Fruit fly (Drosophila melanogaster) whole organism, embryonic: Measurements from ENCODE around the gene Parg.

ENCODE experiments used
- Adf1 ChIP-seq: fragments of 200-800 bp; sonication (Bioruptor generic); IDR thresholded peaks from 2 replicates; pipeline ENCODE4 v1.3.6; 2022; ENCODE audit warnings: missing biosample characterization, missing genetic modification characterization
- CG10274 ChIP-seq: fragments of 200-800 bp; sonication (Bioruptor generic); optimal IDR thresholded peaks from 3 replicates; lab custom pipeline; 2017; ENCODE audit warnings: missing biosample characterization, mild to moderate bottlenecking, missing genetic modification characterization
- CG16863 ChIP-seq: fragments of 200-800 bp; sonication (Bioruptor generic); optimal IDR thresholded peaks from 3 replicates; lab custom pipeline; 2016; ENCODE audit warnings: missing biosample characterization, missing genetic modification characterization
- CG17385 ChIP-seq: fragments of 200-800 bp; sonication (Bioruptor generic); optimal IDR thresholded peaks from 3 replicates; lab custom pipeline; 2018; ENCODE audit warnings: missing biosample characterization, mild to moderate bottlenecking, missing genetic modification characterization
- CG2875 ChIP-seq: fragments of 200-800 bp; sonication (Bioruptor generic); optimal IDR thresholded peaks from 2 replicates; lab custom pipeline; 2017; ENCODE audit warnings: missing biosample characterization, mild to moderate bottlenecking, missing genetic modification characterization, missing genetic modification reagents
- CG30431 ChIP-seq: fragments of 200-800 bp; sonication (Bioruptor generic); optimal IDR thresholded peaks from 2 replicates; lab custom pipeline; 2017; ENCODE audit warnings: missing biosample characterization, missing genetic modification characterization
- CG3065 ChIP-seq: fragments of 200-800 bp; sonication (Bioruptor generic); optimal IDR thresholded peaks from 2 replicates; lab custom pipeline; 2016; ENCODE audit warnings: missing biosample characterization, missing genetic modification characterization
- CG3163 ChIP-seq: fragments of 200-800 bp; sonication (Bioruptor generic); optimal IDR thresholded peaks from 3 replicates; lab custom pipeline; 2016; ENCODE audit warnings: missing biosample characterization, missing genetic modification characterization
- CG4282 ChIP-seq: fragments of 200-800 bp; sonication (Bioruptor generic); optimal IDR thresholded peaks from 2 replicates; lab custom pipeline; 2016; ENCODE audit warnings: missing biosample characterization, missing genetic modification characterization
- CG8765 ChIP-seq: fragments of 200-800 bp; sonication (Bioruptor generic); IDR thresholded peaks from 2 replicates; pipeline ENCODE4 v1.3.6; 2022; ENCODE audit warnings: missing biosample characterization, missing genetic modification characterization
- CG8944 ChIP-seq: fragments of 200-800 bp; sonication (Bioruptor generic); optimal IDR thresholded peaks from 3 replicates; lab custom pipeline; 2016; ENCODE audit warnings: missing biosample characterization, missing genetic modification characterization
- D19B ChIP-seq: fragments of 200-800 bp; sonication (Bioruptor generic); optimal IDR thresholded peaks from 2 replicates; lab custom pipeline; 2017; ENCODE audit warnings: missing biosample characterization, mild to moderate bottlenecking, missing genetic modification characterization
- Dip3 ChIP-seq: fragments of 200-800 bp; sonication (Bioruptor generic); optimal IDR thresholded peaks from 3 replicates; lab custom pipeline; 2016; ENCODE audit warnings: missing biosample characterization, missing genetic modification characterization
- Doc2 ChIP-seq: fragments of 200-800 bp; sonication (Bioruptor generic); IDR thresholded peaks from 2 replicates; pipeline ENCODE4 v1.3.6; 2022; ENCODE audit warnings: missing biosample characterization, missing genetic modification characterization
- E2f2 ChIP-seq: fragments of 200-800 bp; sonication (Bioruptor generic); IDR thresholded peaks from 2 replicates; pipeline ENCODE4 v1.3.6; 2022; ENCODE audit warnings: missing biosample characterization, missing genetic modification characterization
- Ets97D ChIP-seq: fragments of 200-800 bp; sonication (Bioruptor generic); optimal IDR thresholded peaks from 3 replicates; lab custom pipeline; 2016; ENCODE audit warnings: missing biosample characterization, missing genetic modification characterization
- GATAe ChIP-seq: fragments of 200-800 bp; sonication (Bioruptor generic); conservative IDR thresholded peaks from 2 replicates; pipeline ENCODE4 v1.3.6; 2022; ENCODE audit warnings: missing biosample characterization, missing genetic modification characterization
- MBD-R2 ChIP-seq: fragments of 200-800 bp; sonication (Bioruptor generic); IDR thresholded peaks from 2 replicates; pipeline ENCODE4 v1.3.6; 2022; ENCODE audit warnings: missing biosample characterization, missing genetic modification characterization
- Mrtf ChIP-seq: fragments of 200-800 bp; sonication (Bioruptor generic); IDR thresholded peaks from 3 replicates; pipeline ENCODE4 v1.3.6; 2022; ENCODE audit warnings: missing biosample characterization, missing genetic modification characterization
- NC2β ChIP-seq: fragments of 200-800 bp; sonication (Bioruptor generic); optimal IDR thresholded peaks from 2 replicates; lab custom pipeline; 2016; ENCODE audit warnings: missing biosample characterization, missing genetic modification characterization
- Oli ChIP-seq: fragments of 200-800 bp; sonication (Bioruptor generic); optimal IDR thresholded peaks from 2 replicates; lab custom pipeline; 2018; ENCODE audit warnings: missing biosample characterization, mild to moderate bottlenecking, missing genetic modification characterization, moderate library complexity
- PHDP ChIP-seq: fragments of 200-800 bp; sonication (Bioruptor generic); optimal IDR thresholded peaks from 3 replicates; lab custom pipeline; 2018; ENCODE audit warnings: missing biosample characterization, mild to moderate bottlenecking, missing genetic modification characterization, moderate library complexity
- Rfx ChIP-seq: fragments of 200-800 bp; sonication (Bioruptor generic); IDR thresholded peaks from 2 replicates; pipeline ENCODE4 v1.3.6; 2022; ENCODE audit warnings: missing biosample characterization, missing genetic modification characterization
- Trl ChIP-seq, 3 experiments: fragments of >200 bp in 2 of 3; fragments of 200-800 bp in 1 of 3; sonication (Bioruptor generic) in 1 of 3; optimal IDR thresholded peaks; 2 replicates in 1 of 3; 3 replicates in 2 of 3; lab custom pipeline; 2016 to 2017; ENCODE audit warnings: missing biosample characterization in 1 of 3, missing genetic modification characterization in 1 of 3
- bbx ChIP-seq: fragments of 200-800 bp; sonication (Bioruptor generic); IDR thresholded peaks from 2 replicates; pipeline ENCODE4 v1.3.6; 2022; ENCODE audit warnings: missing biosample characterization, missing genetic modification characterization; ENCODE audit not compliant: partially characterized antibody
- cg ChIP-seq: fragments of 200-800 bp; sonication (Bioruptor generic); optimal IDR thresholded peaks from 3 replicates; lab custom pipeline; 2019; ENCODE audit warnings: missing biosample characterization, mild to moderate bottlenecking, missing genetic modification characterization, moderate library complexity
- chinmo ChIP-seq: fragments of 200-800 bp; sonication (Bioruptor generic); IDR thresholded peaks from 4 replicates; pipeline ENCODE4 v1.3.6; 2022; ENCODE audit warnings: missing biosample characterization, missing genetic modification characterization; ENCODE audit not compliant: partially characterized antibody
- corto ChIP-seq: fragments of 200-800 bp; sonication (Bioruptor generic); optimal IDR thresholded peaks from 2 replicates; lab custom pipeline; 2016; ENCODE audit warnings: missing biosample characterization, mild to moderate bottlenecking, missing genetic modification characterization, moderate library complexity
- crc ChIP-seq: fragments of 200-800 bp; sonication (Bioruptor generic); optimal IDR thresholded peaks from 2 replicates; lab custom pipeline; 2016; ENCODE audit warnings: missing biosample characterization, missing genetic modification characterization
- cwo ChIP-seq: fragments of 200-800 bp; sonication (Bioruptor generic); optimal IDR thresholded peaks from 3 replicates; lab custom pipeline; 2017; ENCODE audit warnings: missing biosample characterization, missing genetic modification characterization, mild to moderate bottlenecking, moderate library complexity, missing genetic modification reagents
- dmrt99B ChIP-seq: fragments of 200-800 bp; sonication (Bioruptor generic); optimal IDR thresholded peaks from 2 replicates; lab custom pipeline; 2018; ENCODE audit warnings: missing biosample characterization, mild to moderate bottlenecking, missing genetic modification characterization, moderate library complexity
- fd102C ChIP-seq: fragments of 200-800 bp; sonication (Bioruptor generic); optimal IDR thresholded peaks from 2 replicates; lab custom pipeline; 2018; ENCODE audit warnings: missing biosample characterization, mild to moderate bottlenecking, missing genetic modification characterization, moderate library complexity
- ftz-f1 ChIP-seq: fragments of 200-800 bp; sonication (Bioruptor generic); optimal IDR thresholded peaks from 2 replicates; lab custom pipeline; 2016; ENCODE audit warnings: missing biosample characterization, missing genetic modification characterization
- lilli ChIP-seq: fragments of 200-800 bp; sonication (Bioruptor generic); optimal IDR thresholded peaks from 3 replicates; lab custom pipeline; 2016; ENCODE audit warnings: missing biosample characterization, missing genetic modification characterization
- nom ChIP-seq: fragments of 200-800 bp; sonication (Bioruptor generic); optimal IDR thresholded peaks from 2 replicates; lab custom pipeline; 2017; ENCODE audit warnings: missing biosample characterization, missing genetic modification characterization, mild to moderate bottlenecking, moderate library complexity, missing genetic modification reagents
- pnt ChIP-seq: fragments of 200-800 bp; sonication (Bioruptor generic); optimal IDR thresholded peaks from 3 replicates; lab custom pipeline; 2016; ENCODE audit warnings: missing biosample characterization, missing genetic modification characterization
- row ChIP-seq: fragments of 200-800 bp; sonication (Bioruptor generic); IDR thresholded peaks from 3 replicates; pipeline ENCODE4 v1.3.6; 2022; ENCODE audit warnings: missing biosample characterization, missing genetic modification characterization
- run ChIP-seq: fragments of 200-800 bp; sonication (Bioruptor generic); optimal IDR thresholded peaks from 3 replicates; lab custom pipeline; 2018; ENCODE audit warnings: missing biosample characterization, mild to moderate bottlenecking, missing genetic modification characterization
- scrt ChIP-seq: fragments of 200-800 bp; sonication (Bioruptor generic); optimal IDR thresholded peaks from 2 replicates; lab custom pipeline; 2018; ENCODE audit warnings: missing biosample characterization, mild to moderate bottlenecking, missing genetic modification characterization, moderate library complexity
- sd ChIP-seq: fragments of 200-800 bp; sonication (Bioruptor generic); optimal IDR thresholded peaks from 3 replicates; lab custom pipeline; 2018; ENCODE audit warnings: missing biosample characterization, mild to moderate bottlenecking, missing genetic modification characterization, moderate library complexity
- sr ChIP-seq: fragments of 200-800 bp; sonication (Bioruptor generic); IDR thresholded peaks from 3 replicates; pipeline ENCODE4 v1.3.6; 2022; ENCODE audit warnings: missing biosample characterization, missing genetic modification characterization
- ssp ChIP-seq: fragments of 200-800 bp; sonication (Bioruptor generic); IDR thresholded peaks from 2 replicates; pipeline ENCODE4 v1.3.6; 2022; ENCODE audit warnings: missing biosample characterization, missing genetic modification characterization
- stwl ChIP-seq: fragments of 200-800 bp; sonication (Bioruptor generic); optimal IDR thresholded peaks from 3 replicates; lab custom pipeline; 2018; ENCODE audit warnings: missing biosample characterization, mild to moderate bottlenecking, missing genetic modification characterization, moderate library complexity
- twi ChIP-seq: fragments of 200-800 bp; optimal IDR thresholded peaks from 2 replicates; lab custom pipeline; 2019; ENCODE audit warnings: missing biosample characterization, mild to moderate bottlenecking, missing genetic modification characterization, moderate library complexity
- unpg ChIP-seq: fragments of 200-800 bp; sonication (Bioruptor generic); optimal IDR thresholded peaks from 3 replicates; lab custom pipeline; 2018; ENCODE audit warnings: missing biosample characterization, mild to moderate bottlenecking, missing genetic modification characterization, moderate library complexity

The Parg gene

DNA sequence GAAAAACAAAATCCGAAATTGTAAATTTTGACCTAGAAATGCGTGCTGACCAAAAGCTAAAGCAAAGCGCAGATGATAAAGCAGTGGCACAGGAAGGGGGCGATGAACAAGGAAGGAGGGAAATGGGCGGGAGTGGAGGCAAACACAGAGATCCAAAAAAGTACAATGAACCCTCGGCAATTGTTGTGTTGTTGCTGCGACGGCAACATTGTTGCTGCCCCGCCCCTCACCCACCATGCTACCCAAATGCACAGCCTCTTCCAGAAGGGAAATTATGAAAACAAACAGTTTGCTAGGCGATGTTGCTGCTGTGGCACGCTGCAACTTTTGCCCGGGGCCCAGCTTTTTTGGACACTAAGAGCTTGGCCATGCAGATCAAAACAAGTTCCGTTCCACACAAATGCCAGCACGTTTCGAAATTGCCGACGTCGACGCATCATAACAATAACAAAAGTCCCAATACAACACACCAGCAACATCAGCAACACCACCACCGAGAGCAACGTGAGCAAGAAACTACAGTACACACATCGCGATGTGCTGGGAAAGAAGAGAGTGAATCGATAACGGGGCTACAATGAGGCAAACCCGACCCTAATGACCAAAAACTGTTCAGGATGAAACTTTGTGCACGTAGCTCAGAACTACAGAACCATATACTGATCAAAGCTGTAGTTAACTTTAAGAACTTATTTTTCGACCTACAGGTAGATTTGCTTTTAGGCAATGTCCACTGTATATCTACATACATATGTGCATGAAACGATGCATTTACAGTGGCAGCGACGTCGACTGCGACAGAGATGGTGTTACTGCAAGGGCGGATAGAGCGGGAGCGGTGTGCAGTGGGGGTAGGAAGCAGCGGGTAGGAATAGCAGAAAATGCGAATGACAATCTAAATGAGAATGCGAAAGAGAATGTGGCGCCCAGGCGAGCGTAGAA is 15.4 kb upstream of the Parg start (continued):
- TF ChIP-seq ftz-f1 (GFP tag; lab: Kevin White, UChicago): no peak
- peak; percentile 71 for TF ChIP-seq pnt (GFP tag; lab: Kevin White, UChicago)
- TF ChIP-seq cwo: peak; percentile 36
- peak; percentile 21 for TF ChIP-seq sd (tag; lab: Kevin White, UChicago)

DNA sequence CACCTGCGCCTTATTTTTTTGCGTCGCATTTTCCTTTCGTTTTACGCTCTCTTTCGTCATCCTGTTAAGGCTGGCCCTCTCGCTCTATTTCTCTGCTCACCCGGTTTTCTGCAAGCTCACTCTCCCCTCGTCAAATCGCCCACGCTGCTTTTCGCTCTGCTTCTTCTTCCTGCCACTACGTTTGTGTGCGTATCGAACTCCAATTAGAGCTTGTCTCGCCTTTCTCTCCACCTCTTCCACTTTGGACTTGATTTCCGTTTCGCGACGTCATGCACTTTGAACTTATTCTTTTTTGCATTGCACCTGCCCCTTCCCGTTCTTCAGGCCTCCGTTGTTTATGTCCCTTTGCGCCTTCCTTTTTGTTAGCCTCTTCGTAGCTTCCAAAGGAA is 14.2 kb upstream of the Parg start:
- TF ChIP-seq CG17385 (peak; percentile 57), cg (peak; percentile 2), nom (peak; percentile 39), Adf1 (GFP tag; lab: Robert Waterston, UW) (peak; percentile 9; the same call in 1 of the 2 replicates), E2f2 (GFP tag; lab: Robert Waterston, UW) (no peak), CG3065 (no peak), CG3163 (GFP tag; lab: Kevin White, UChicago) (peak; percentile 71), chinmo (0 out of 4 replicates have a peak, but pooled peaks have one; percentile 43), sr (0 out of 3 replicates have a peak, but pooled peaks have one; percentile 26), Trl (optimal IDR thresholded peaks at IDR 0.05; lab: Kevin White, UChicago) (peak; percentile 23 to 39), Trl (GFP tag; optimal IDR thresholded peaks at IDR 0.05; lab: Kevin White, UChicago) (no peak)

- no peak for TF ChIP-seq ssp (GFP tag; lab: Robert Waterston, UW)
- TF ChIP-seq Dip3 (GFP tag; lab: Kevin White, UChicago): no peak
- no peak for TF ChIP-seq CG30431 (GFP tag; lab: Kevin White, UChicago)
- TF ChIP-seq bbx (GFP tag; lab: Robert Waterston, UW): no peak
- peak; percentile 86 for TF ChIP-seq scrt (GFP tag; lab: Kevin White, UChicago)
- TF ChIP-seq PHDP: peak; percentile 27
- TF ChIP-seq crc: no peak
- TF ChIP-seq Ets97D: no peak
- no peak for TF ChIP-seq CG16863 (GFP tag; lab: Kevin White, UChicago)
- peak; percentile 2 for TF ChIP-seq Oli (tag; lab: Kevin White, UChicago)
- no peak for TF ChIP-seq Mrtf (GFP tag; lab: Robert Waterston, UW)
- TF ChIP-seq NC2β (GFP tag; lab: Kevin White, UChicago): no peak
- TF ChIP-seq Doc2: no peak
- TF ChIP-seq GATAe (GFP tag; lab: Robert Waterston, UW): no peak
- no peak for TF ChIP-seq twi (tag; lab: Kevin White, UChicago)
- TF ChIP-seq dmrt99B (tag; lab: Kevin White, UChicago): peak; percentile 32
- no peak for TF ChIP-seq run (tag; lab: Kevin White, UChicago)
- TF ChIP-seq CG8944 (GFP tag; lab: Kevin White, UChicago): no peak
- peak; percentile 2 for TF ChIP-seq D19B (GFP tag; lab: Kevin White, UChicago)
- TF ChIP-seq CG3163 (GFP tag; lab: Kevin White, UChicago): peak; percentile 56
- TF ChIP-seq CG4282: no peak
- TF ChIP-seq CG8765 (GFP tag; lab: Robert Waterston, UW): no peak
- 0 out of 3 replicates have a peak, but pooled peaks have one; percentile 16 for TF ChIP-seq row (GFP tag; lab: Robert Waterston, UW)
- TF ChIP-seq fd102C (GFP tag; lab: Kevin White, UChicago): no peak
- peak; percentile 15 for TF ChIP-seq unpg (GFP tag; lab: Kevin White, UChicago)
- no peak for TF ChIP-seq Rfx (GFP tag; lab: Robert Waterston, UW)
- peak; percentile 6 for TF ChIP-seq lilli (GFP tag; lab: Kevin White, UChicago)
- TF ChIP-seq corto: peak; percentile 7
- TF ChIP-seq MBD-R2 (GFP tag; lab: Robert Waterston, UW): no peak
- TF ChIP-seq stwl (tag; lab: Kevin White, UChicago): no peak
- no peak for TF ChIP-seq CG10274 (GFP tag; lab: Kevin White, UChicago)
- no peak for TF ChIP-seq CG2875
Measured at dm6 chrX:3684809-3685533, 13.7 kb upstream of the Parg start.
